Fruit fly (Drosophila melanogaster) whole organism, wandering third instar larva: ENCODE data around the gene obst-H.

ENCODE experiments used
- Abd-B ChIP-seq: fragments of >200 bp; optimal IDR thresholded peaks from 2 replicates; lab custom pipeline; 2017; ENCODE audit warnings: missing biosample characterization, missing genetic modification characterization
- CG32264 ChIP-seq: fragments of 200-800 bp; sonication (Bioruptor generic); optimal IDR thresholded peaks from 2 replicates; lab custom pipeline; 2016; ENCODE audit warnings: missing biosample characterization, missing genetic modification characterization
- CG9705 ChIP-seq: fragments of 200-800 bp; sonication (Bioruptor generic); optimal IDR thresholded peaks from 2 replicates; lab custom pipeline; 2018; ENCODE audit warnings: missing biosample characterization, mild to moderate bottlenecking, missing genetic modification characterization
- CrebA ChIP-seq: fragments of 200-800 bp; sonication (Bioruptor generic); optimal IDR thresholded peaks from 2 replicates; lab custom pipeline; 2016; ENCODE audit warnings: missing biosample characterization, mild to moderate bottlenecking, missing genetic modification characterization, borderline replicate concordance
- Dfd ChIP-seq: fragments of >200 bp; optimal IDR thresholded peaks from 2 replicates; lab custom pipeline; 2017; ENCODE audit warnings: missing biosample characterization, missing genetic modification characterization
- Dif ChIP-seq: fragments of 200-275, 200-300 bp; sonication (Bioruptor generic); optimal IDR thresholded peaks from 2 replicates; lab custom pipeline; 2018; ENCODE audit warnings: missing biosample characterization, missing genetic modification characterization; ENCODE audit not compliant: partially characterized antibody
- GATAd ChIP-seq: sonication (Bioruptor generic); optimal IDR thresholded peaks from 2 replicates; lab custom pipeline; 2016; ENCODE audit warnings: missing biosample characterization, missing genetic modification characterization
- HLH106 ChIP-seq: fragments of 200-800 bp; optimal IDR thresholded peaks from 3 replicates; lab custom pipeline; 2019; ENCODE audit warnings: missing biosample characterization, mild to moderate bottlenecking, missing genetic modification characterization, moderate library complexity
- Hr78 ChIP-seq: fragments of >200 bp; optimal IDR thresholded peaks from 2 replicates; lab custom pipeline; 2017; ENCODE audit warnings: missing biosample characterization, missing genetic modification characterization
- Hr83 ChIP-seq: fragments of 200-300 bp; sonication (Bioruptor generic); optimal IDR thresholded peaks from 2 replicates; lab custom pipeline; 2016; ENCODE audit warnings: missing biosample characterization, mild to moderate bottlenecking, missing genetic modification characterization, moderate library complexity; ENCODE audit not compliant: poor library complexity, severe bottlenecking
- Jra ChIP-seq: sonication (Bioruptor generic); optimal IDR thresholded peaks from 2 replicates; lab custom pipeline; 2016; ENCODE audit warnings: missing biosample characterization, missing genetic modification characterization
- Mio ChIP-seq: sonication (Bioruptor generic); optimal IDR thresholded peaks from 2 replicates; lab custom pipeline; 2016; ENCODE audit warnings: missing biosample characterization, missing genetic modification characterization
- Myc ChIP-seq: fragments of >200 bp; optimal IDR thresholded peaks from 2 replicates; lab custom pipeline; 2017
- N ChIP-seq: fragments of >200 bp; optimal IDR thresholded peaks from 2 replicates; lab custom pipeline; 2018; ENCODE audit warnings: missing biosample characterization, missing external identifiers, missing genetic modification characterization
- OdsH ChIP-seq: fragments of 200-800 bp; sonication (Bioruptor generic); optimal IDR thresholded peaks from 2 replicates; lab custom pipeline; 2016; ENCODE audit warnings: missing biosample characterization, mild to moderate bottlenecking, missing genetic modification characterization
- Rel ChIP-seq, 2 experiments: fragments of 200-800 bp; sonication (Bioruptor generic) in 1 of 2; optimal IDR thresholded peaks; 2 replicates in 1 of 2; 3 replicates in 1 of 2; lab custom pipeline; 2016 to 2019; ENCODE audit warnings: mild to moderate bottlenecking in 2 of 2, missing biosample characterization in 2 of 2, missing genetic modification characterization in 2 of 2, moderate library complexity in 1 of 2
- Sp1 ChIP-seq: fragments of 200-800 bp; sonication (Bioruptor generic); optimal IDR thresholded peaks from 3 replicates; lab custom pipeline; 2019; ENCODE audit warnings: missing biosample characterization, mild to moderate bottlenecking, missing genetic modification characterization, moderate library complexity
- br ChIP-seq: fragments of 200-800 bp; sonication (Bioruptor generic); optimal IDR thresholded peaks from 2 replicates; lab custom pipeline; 2016; ENCODE audit warnings: missing biosample characterization, missing genetic modification characterization
- brk ChIP-seq: fragments of 200-800 bp; sonication (Bioruptor generic); optimal IDR thresholded peaks from 2 replicates; lab custom pipeline; 2016; ENCODE audit warnings: missing biosample characterization, mild to moderate bottlenecking, missing genetic modification characterization
- dl ChIP-seq, 2 experiments: fragments of 175-275, 200-275 bp in 1 of 2; fragments of 200-275 bp in 1 of 2; sonication (Bioruptor generic); optimal IDR thresholded peaks; lab custom pipeline; 2018; ENCODE audit warnings: mild to moderate bottlenecking in 2 of 2, missing biosample characterization in 2 of 2, missing genetic modification characterization in 2 of 2, moderate library complexity in 2 of 2; ENCODE audit not compliant: partially characterized antibody in 2 of 2, insufficient read depth in 1 of 2
- dsf ChIP-seq: sonication (Bioruptor generic); optimal IDR thresholded peaks from 2 replicates; lab custom pipeline; 2016; ENCODE audit warnings: missing biosample characterization, missing genetic modification characterization, borderline replicate concordance
- ey ChIP-seq: fragments of 200-800 bp; sonication (Bioruptor generic); optimal IDR thresholded peaks from 2 replicates; lab custom pipeline; 2016; ENCODE audit warnings: missing biosample characterization, missing genetic modification characterization
- h ChIP-seq: fragments of 200-800 bp; sonication (Bioruptor generic); optimal IDR thresholded peaks from 3 replicates; lab custom pipeline; 2016; ENCODE audit warnings: missing biosample characterization, mild to moderate bottlenecking, missing genetic modification characterization
- jim ChIP-seq: fragments of 175-275, 200-325 bp; sonication (Bioruptor generic); optimal IDR thresholded peaks from 2 replicates; lab custom pipeline; 2016; ENCODE audit warnings: missing biosample characterization, mild to moderate bottlenecking, missing genetic modification characterization
- lola ChIP-seq: fragments of >200 bp; optimal IDR thresholded peaks from 2 replicates; lab custom pipeline; 2017; ENCODE audit warnings: missing biosample characterization, missing genetic modification characterization
- pan ChIP-seq: fragments of >200 bp; optimal IDR thresholded peaks from 2 replicates; lab custom pipeline; 2017
- rgr ChIP-seq: fragments of 200-800 bp; sonication (Bioruptor generic); optimal IDR thresholded peaks from 3 replicates; lab custom pipeline; 2016; ENCODE audit warnings: missing biosample characterization, mild to moderate bottlenecking, missing genetic modification characterization
- sage ChIP-seq: fragments of 200-800 bp; sonication (Bioruptor generic); optimal IDR thresholded peaks from 2 replicates; lab custom pipeline; 2016; ENCODE audit warnings: missing biosample characterization, mild to moderate bottlenecking, missing genetic modification characterization
- sv ChIP-seq: fragments of 200-800 bp; sonication (Bioruptor generic); optimal IDR thresholded peaks from 3 replicates; lab custom pipeline; 2016; ENCODE audit warnings: missing biosample characterization, missing genetic modification characterization
- usp ChIP-seq: fragments of >200 bp; optimal IDR thresholded peaks from 2 replicates; lab custom pipeline; 2017; ENCODE audit warnings: missing biosample characterization, missing genetic modification characterization
- woc ChIP-seq: sonication (Bioruptor generic); optimal IDR thresholded peaks from 2 replicates; lab custom pipeline; 2016; ENCODE audit warnings: missing biosample characterization, mild to moderate bottlenecking, missing genetic modification characterization

Gene obst-H

DNA sequence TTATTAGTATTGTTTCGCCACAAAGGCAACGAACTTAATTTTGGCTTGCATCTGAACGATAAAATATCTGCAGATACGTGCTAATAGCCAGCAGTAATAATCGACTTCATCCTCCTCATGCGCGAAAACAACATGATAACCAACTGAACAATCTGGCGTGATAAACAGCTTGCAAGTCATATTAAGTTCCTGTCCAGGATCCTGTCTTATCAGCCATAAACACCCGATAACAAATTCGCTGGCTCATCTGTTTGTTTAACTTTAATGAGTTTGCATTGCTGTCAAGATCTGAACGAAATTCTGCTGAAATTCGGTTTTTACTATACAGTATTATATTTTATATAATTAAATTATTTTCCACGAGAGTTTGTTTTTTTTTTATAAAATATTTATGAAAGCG, 15.8 kb downstream of the obst-H start:
- TF ChIP-seq N (GFP tag; lab: Kevin White, UChicago) (no peak), Rel (GFP tag; optimal IDR thresholded peaks at IDR 0.05; lab: Kevin White, UChicago) (no peak), Rel (tag; optimal IDR thresholded peaks at IDR 0.05; lab: Kevin White, UChicago) (no peak), Myc (no peak), dsf (GFP tag; lab: Kevin White, UChicago) (no peak), HLH106 (tag; lab: Kevin White, UChicago) (no peak), GATAd (GFP tag; lab: Kevin White, UChicago) (no peak)

DNA sequence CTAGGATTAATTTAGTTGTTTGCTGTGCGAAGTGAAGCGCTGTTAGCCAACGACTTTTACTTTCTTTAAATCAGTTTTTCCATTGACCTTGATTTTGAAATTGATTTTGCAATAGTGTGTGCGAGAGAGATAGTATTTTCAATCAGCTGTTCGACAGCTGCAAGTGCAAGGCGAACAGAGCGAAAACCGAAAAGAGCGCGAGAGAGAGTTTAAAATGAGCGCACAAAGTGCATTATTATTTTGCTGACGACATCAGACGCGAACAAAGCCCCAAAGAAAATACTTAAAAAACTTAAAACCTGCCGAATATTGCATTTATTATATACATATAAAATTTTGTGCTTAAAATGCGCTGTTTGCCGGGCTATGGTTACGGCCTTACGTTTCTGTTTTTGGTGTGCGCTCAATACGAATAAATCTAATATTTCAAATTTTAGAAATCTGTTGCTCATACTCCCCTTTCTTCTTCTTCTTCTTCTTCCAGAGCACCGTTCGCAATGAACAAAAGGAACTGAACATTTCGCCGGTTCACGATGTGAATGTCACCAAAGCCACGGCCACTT, 17.3 kb downstream of the obst-H start:
- TF ChIP-seq brk (GFP tag; lab: Kevin White, UChicago) (peak; percentile 49), ey (no peak), N (GFP tag; lab: Kevin White, UChicago) (no peak), Rel (GFP tag; optimal IDR thresholded peaks at IDR 0.05; lab: Kevin White, UChicago) (no peak), Rel (tag; optimal IDR thresholded peaks at IDR 0.05; lab: Kevin White, UChicago) (peak; percentile 2), rgr (GFP tag; lab: Kevin White, UChicago) (peak; percentile 11), CG9705 (no peak), HLH106 (tag; lab: Kevin White, UChicago) (no peak), Abd-B (no peak), Dif (GFP tag; lab: Kevin White, UChicago) (peak; percentile 57), dl (GFP tag; optimal IDR thresholded peaks at IDR 0.05; lab: Kevin White, UChicago; ENCODE audit: insufficient read depth in 1 of 2, partially characterized antibody in 2 of 2) (peak; percentile 44 to 66), usp (GFP tag; lab: Kevin White, UChicago) (no peak), h (GFP tag; lab: Kevin White, UChicago) (no peak), CG32264 (GFP tag; lab: Kevin White, UChicago) (no peak), sage (GFP tag; lab: Kevin White, UChicago) (peak; percentile 18)

DNA sequence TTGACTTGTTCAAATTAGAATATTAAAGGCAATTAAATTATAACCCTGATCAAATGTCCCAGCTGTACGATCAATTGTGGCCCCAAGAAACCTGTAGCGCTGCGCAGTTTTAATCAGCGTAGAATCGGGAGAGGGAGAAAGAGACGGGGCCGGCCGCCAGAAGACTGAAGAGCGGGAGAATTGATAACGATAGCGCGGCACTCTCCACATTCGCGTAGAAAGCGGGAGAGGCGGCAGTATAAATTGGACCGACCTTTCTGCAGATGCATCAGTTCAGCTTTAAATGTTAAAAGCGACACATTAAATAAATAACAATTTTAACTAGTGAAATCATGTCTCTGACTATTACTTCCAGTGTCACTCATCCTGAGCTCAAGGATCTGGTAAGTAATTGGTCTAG, 18.3 kb downstream of the obst-H start, which contains the start of gene MsrA:
MsrA (plus strand) TSS at position 266 of the 400 bp plus-strand sequence.
- peak; percentile 81 for TF ChIP-seq Dif (GFP tag; lab: Kevin White, UChicago)
- peak; percentile 16 for TF ChIP-seq OdsH (GFP tag; lab: Kevin White, UChicago)
- TF ChIP-seq rgr (GFP tag; lab: Kevin White, UChicago): peak; percentile 9
- TF ChIP-seq dl (GFP tag; optimal IDR thresholded peaks at IDR 0.05; lab: Kevin White, UChicago; ENCODE audit: insufficient read depth in 1 of 2, partially characterized antibody in 2 of 2): peak; percentile 74 to 84
- TF ChIP-seq CrebA (GFP tag; lab: Kevin White, UChicago): no peak
- TF ChIP-seq dsf (GFP tag; lab: Kevin White, UChicago): no peak
- no peak for TF ChIP-seq Rel (GFP tag; optimal IDR thresholded peaks at IDR 0.05; lab: Kevin White, UChicago)
- no peak for TF ChIP-seq Rel (tag; optimal IDR thresholded peaks at IDR 0.05; lab: Kevin White, UChicago)
- peak; percentile 25 for TF ChIP-seq Sp1 (GFP tag; lab: Kevin White, UChicago)
- TF ChIP-seq Mio (GFP tag; lab: Kevin White, UChicago): no peak
- peak; percentile 28 for TF ChIP-seq h (GFP tag; lab: Kevin White, UChicago)
- TF ChIP-seq br (GFP tag; lab: Kevin White, UChicago): no peak
- TF ChIP-seq, all 38 proteins: peak for 6

DNA sequence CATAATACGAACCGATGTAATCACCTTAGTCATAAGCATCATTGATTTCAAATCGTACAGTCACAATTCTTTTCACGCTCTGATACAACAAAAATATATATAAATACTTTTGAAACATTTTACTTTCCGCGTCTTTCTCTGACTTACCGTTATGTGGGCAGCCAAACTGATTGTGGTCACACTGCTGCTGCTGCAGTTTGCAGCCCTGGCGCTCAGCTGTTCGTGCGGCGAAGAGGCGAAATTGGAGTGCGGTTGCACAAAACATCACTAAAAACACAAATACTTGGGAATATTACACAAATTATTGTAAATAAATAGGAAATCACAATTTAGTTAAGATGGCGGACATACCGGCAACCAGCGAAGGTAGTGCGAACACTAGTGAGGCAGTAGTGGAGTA, 19.6 kb downstream of the obst-H start, which contains the start of the genes gdl and gdl-ORF39:
gdl (plus strand) TSS at position 48 of the 400 bp plus-strand sequence.
gdl-ORF39 (plus strand) TSS at position 48 of the 400 bp plus-strand sequence.
- TF ChIP-seq Hr83 (GFP tag; lab: Kevin White, UChicago): no peak
- no peak for TF ChIP-seq sv (GFP tag; lab: Kevin White, UChicago)
- TF ChIP-seq pan: no peak
- no peak for TF ChIP-seq lola (GFP tag; lab: Kevin White, UChicago)
- no peak for TF ChIP-seq h (GFP tag; lab: Kevin White, UChicago)
- no peak for TF ChIP-seq N (GFP tag; lab: Kevin White, UChicago)
- TF ChIP-seq CG9705: no peak
- no peak for TF ChIP-seq dsf (GFP tag; lab: Kevin White, UChicago)
- no peak for TF ChIP-seq Rel (GFP tag; optimal IDR thresholded peaks at IDR 0.05; lab: Kevin White, UChicago)
- no peak for TF ChIP-seq Rel (tag; optimal IDR thresholded peaks at IDR 0.05; lab: Kevin White, UChicago)
- no peak for TF ChIP-seq rgr (GFP tag; lab: Kevin White, UChicago)
- no peak for TF ChIP-seq usp (GFP tag; lab: Kevin White, UChicago)
- TF ChIP-seq OdsH (GFP tag; lab: Kevin White, UChicago): no peak
- no peak for TF ChIP-seq Dif (GFP tag; lab: Kevin White, UChicago)

DNA sequence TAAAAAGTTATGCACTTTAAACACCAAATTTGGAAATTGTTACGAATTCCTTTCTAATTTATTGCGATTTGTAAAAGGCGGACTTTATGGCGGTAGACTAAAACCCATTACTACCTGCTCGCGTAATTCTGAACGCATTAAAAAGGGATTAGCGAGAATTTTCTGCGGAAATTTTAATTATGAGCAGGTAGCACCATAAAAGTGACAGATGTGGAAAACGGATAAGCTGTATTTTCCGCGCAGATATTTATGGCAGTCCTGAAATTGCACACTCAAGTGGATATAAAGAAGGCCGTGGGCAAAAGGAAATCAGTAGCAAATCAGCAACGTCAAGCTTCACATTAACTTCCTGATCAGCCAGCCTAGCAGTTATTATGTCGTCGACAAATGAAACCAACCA, 20.3 kb downstream of the obst-H start, which contains the start of gene Z600:
Z600 (plus strand) TSS at position 312 of the 400 bp plus-strand sequence.
- TF ChIP-seq dl (GFP tag; optimal IDR thresholded peaks at IDR 0.05; lab: Kevin White, UChicago; ENCODE audit: insufficient read depth in 1 of 2, partially characterized antibody in 2 of 2): no peak
- no peak for TF ChIP-seq woc (GFP tag; lab: Kevin White, UChicago)
- no peak for TF ChIP-seq Hr78 (GFP tag; lab: Kevin White, UChicago)
- TF ChIP-seq sv (GFP tag; lab: Kevin White, UChicago): no peak
- no peak for TF ChIP-seq jim
- no peak for TF ChIP-seq rgr (GFP tag; lab: Kevin White, UChicago)
- TF ChIP-seq OdsH (GFP tag; lab: Kevin White, UChicago): no peak
- TF ChIP-seq brk (GFP tag; lab: Kevin White, UChicago): no peak
- no peak for TF ChIP-seq Dfd
- TF ChIP-seq GATAd (GFP tag; lab: Kevin White, UChicago): no peak
- TF ChIP-seq Jra (GFP tag; lab: Kevin White, UChicago): no peak
- TF ChIP-seq h (GFP tag; lab: Kevin White, UChicago): no peak
- TF ChIP-seq HLH106 (tag; lab: Kevin White, UChicago): no peak
- TF ChIP-seq CG9705: no peak
